Worm (Caenorhabditis elegans) whole organism, L2 larva: ENCODE results near the gene ift-74.

Source experiments
- F13H6.1 ChIP-seq: sonication (generic microtip); optimal IDR thresholded peaks from 2 replicates; lab custom pipeline; 2016; ENCODE audit warnings: missing genetic modification characterization, missing compliant biosample characterization
- Y55F3AM.14 ChIP-seq: fragments of 200-800 bp; sonication (Bioruptor generic); optimal IDR thresholded peaks from 2 replicates; lab custom pipeline; 2018; ENCODE audit warnings: mild to moderate bottlenecking, missing genetic modification characterization, missing compliant biosample characterization
- ZK546.5 ChIP-seq: sonication (generic microtip); optimal IDR thresholded peaks from 2 replicates; lab custom pipeline; 2017; ENCODE audit warnings: missing biosample characterization, missing genetic modification characterization
- alr-1 ChIP-seq: fragments of 150-350 bp; optimal IDR thresholded peaks from 2 replicates; lab custom pipeline; 2014; ENCODE audit warnings: missing biosample characterization, missing genetic modification characterization
- aly-2 ChIP-seq: fragments of 150-350 bp; optimal IDR thresholded peaks from 2 replicates; lab custom pipeline; 2014; ENCODE audit warnings: missing biosample characterization, missing genetic modification characterization
- ama-1 ChIP-seq: fragments of 150-350 bp; optimal IDR thresholded peaks from 2 replicates; lab custom pipeline; 2018; ENCODE audit warnings: inconsistent platforms
- blmp-1 ChIP-seq: sonication (generic microtip); optimal IDR thresholded peaks from 2 replicates; lab custom pipeline; 2017; ENCODE audit warnings: missing genetic modification characterization, mild to moderate bottlenecking, missing compliant biosample characterization, antibody characterized with exemption, moderate library complexity; ENCODE audit not compliant: insufficient read depth
- ceh-16 ChIP-seq: fragments of 150-350 bp; optimal IDR thresholded peaks from 2 replicates; lab custom pipeline; 2014; ENCODE audit warnings: missing biosample characterization, missing genetic modification characterization
- ceh-82 ChIP-seq: fragments of 150-350 bp; optimal IDR thresholded peaks from 2 replicates; lab custom pipeline; 2014; ENCODE audit warnings: missing biosample characterization, missing genetic modification characterization
- crh-2 ChIP-seq: sonication (generic microtip); optimal IDR thresholded peaks from 2 replicates; lab custom pipeline; 2017; ENCODE audit warnings: missing biosample characterization, missing genetic modification characterization
- dmd-4 ChIP-seq: sonication (generic microtip); optimal IDR thresholded peaks from 2 replicates; lab custom pipeline; 2017; ENCODE audit warnings: missing biosample characterization, missing genetic modification characterization
- egl-27 ChIP-seq: sonication (generic microtip); optimal IDR thresholded peaks from 3 replicates; lab custom pipeline; 2017; ENCODE audit warnings: missing biosample characterization, missing genetic modification reagents, missing genetic modification characterization
- elt-1 ChIP-seq: fragments of 150-350 bp; optimal IDR thresholded peaks from 2 replicates; lab custom pipeline; 2014; ENCODE audit warnings: missing biosample characterization, missing genetic modification characterization
- elt-3 ChIP-seq: sonication (generic microtip); optimal IDR thresholded peaks from 2 replicates; lab custom pipeline; 2017; ENCODE audit warnings: missing biosample characterization, missing genetic modification characterization
- gmeb-1 ChIP-seq: fragments of 150-350 bp; optimal IDR thresholded peaks from 2 replicates; lab custom pipeline; 2014; ENCODE audit warnings: missing biosample characterization, missing genetic modification characterization
- lin-11 ChIP-seq: fragments of 150-350 bp; sonication (generic microtip); optimal IDR thresholded peaks from 2 replicates; lab custom pipeline; 2014; ENCODE audit warnings: missing biosample characterization, missing genetic modification characterization, inconsistent platforms, mixed read lengths
- lin-13 ChIP-seq: fragments of 150-350 bp; optimal IDR thresholded peaks from 2 replicates; lab custom pipeline; 2014; ENCODE audit warnings: missing biosample characterization, missing genetic modification reagents, missing genetic modification characterization
- lin-39 ChIP-seq: fragments of 150-350 bp; optimal IDR thresholded peaks from 2 replicates; lab custom pipeline; 2014; ENCODE audit warnings: missing biosample characterization, missing genetic modification reagents, missing genetic modification characterization
- lsy-2 ChIP-seq, 2 experiments: fragments of 150-350 bp in 1 of 2; sonication (generic microtip) in 1 of 2; optimal IDR thresholded peaks; 2 replicates each; lab custom pipeline; 2014 to 2017; ENCODE audit warnings: missing biosample characterization in 2 of 2, missing genetic modification characterization in 2 of 2
- mab-5 ChIP-seq: fragments of 150-350 bp; optimal IDR thresholded peaks from 2 replicates; lab custom pipeline; 2014; ENCODE audit warnings: missing biosample characterization, missing genetic modification characterization
- mbf-1 ChIP-seq: sonication (generic microtip); optimal IDR thresholded peaks from 2 replicates; lab custom pipeline; 2017; ENCODE audit warnings: missing biosample characterization, missing genetic modification characterization
- mdl-1 ChIP-seq, 2 experiments: fragments of 150-350 bp in 1 of 2; sonication (generic microtip) in 1 of 2; optimal IDR thresholded peaks; 2 replicates each; lab custom pipeline; 2017; ENCODE audit warnings: missing biosample characterization in 2 of 2, missing genetic modification characterization in 2 of 2
- nhr-10 ChIP-seq: sonication (generic microtip); optimal IDR thresholded peaks from 2 replicates; lab custom pipeline; 2017; ENCODE audit warnings: missing biosample characterization, missing genetic modification characterization
- nhr-12 ChIP-seq: fragments of 150-350 bp; optimal IDR thresholded peaks from 2 replicates; lab custom pipeline; 2014; ENCODE audit warnings: missing biosample characterization, missing genetic modification characterization
- nhr-21 ChIP-seq: fragments of 150-350 bp; optimal IDR thresholded peaks from 2 replicates; lab custom pipeline; 2014; ENCODE audit warnings: missing biosample characterization, missing genetic modification characterization
- nhr-23 ChIP-seq: fragments of 150-350 bp; optimal IDR thresholded peaks from 2 replicates; lab custom pipeline; 2014; ENCODE audit warnings: missing biosample characterization, missing genetic modification reagents, missing genetic modification characterization
- nhr-237 ChIP-seq: fragments of 150-350 bp; optimal IDR thresholded peaks from 2 replicates; lab custom pipeline; 2014; ENCODE audit warnings: missing biosample characterization, missing genetic modification characterization
- nhr-25 ChIP-seq: fragments of 150-350 bp; sonication (generic microtip); optimal IDR thresholded peaks from 3 replicates; lab custom pipeline; 2014; ENCODE audit warnings: missing biosample characterization, missing genetic modification characterization
- nhr-6 ChIP-seq: fragments of 150-350 bp; optimal IDR thresholded peaks from 2 replicates; lab custom pipeline; 2014; ENCODE audit warnings: missing biosample characterization, missing genetic modification characterization
- nhr-77 ChIP-seq: fragments of 150-350 bp; optimal IDR thresholded peaks from 2 replicates; lab custom pipeline; 2014; ENCODE audit warnings: missing biosample characterization, missing genetic modification characterization
- peb-1 ChIP-seq: fragments of 150-350 bp; optimal IDR thresholded peaks from 2 replicates; lab custom pipeline; 2014; ENCODE audit warnings: missing biosample characterization, missing genetic modification characterization
- sem-4 ChIP-seq: fragments of 150-350 bp; optimal IDR thresholded peaks from 2 replicates; lab custom pipeline; 2014; ENCODE audit warnings: missing biosample characterization, missing genetic modification reagents, missing genetic modification characterization
- skn-1 ChIP-seq: sonication (generic microtip); optimal IDR thresholded peaks from 2 replicates; lab custom pipeline; 2017; ENCODE audit warnings: missing biosample characterization, missing genetic modification characterization
- sma-3 ChIP-seq: sonication (generic microtip); optimal IDR thresholded peaks from 2 replicates; lab custom pipeline; 2016; ENCODE audit warnings: missing genetic modification reagents, missing genetic modification characterization, missing compliant biosample characterization
- snpc-4 ChIP-seq: fragments of 150-350 bp; optimal IDR thresholded peaks from 2 replicates; lab custom pipeline; 2014; ENCODE audit warnings: missing biosample characterization, missing genetic modification characterization
- unc-55 ChIP-seq: fragments of 150-350 bp; sonication (generic microtip); optimal IDR thresholded peaks from 3 replicates; lab custom pipeline; 2014; ENCODE audit warnings: missing biosample characterization, missing genetic modification reagents, missing genetic modification characterization
- unc-62 ChIP-seq: fragments of 150-350 bp; optimal IDR thresholded peaks from 2 replicates; lab custom pipeline; 2014; ENCODE audit warnings: missing biosample characterization, missing genetic modification reagents, missing genetic modification characterization
- zag-1 ChIP-seq: fragments of 150-350 bp; optimal IDR thresholded peaks from 2 replicates; lab custom pipeline; 2014; ENCODE audit warnings: missing biosample characterization, missing genetic modification characterization
- ztf-11 ChIP-seq: sonication (generic microtip); optimal IDR thresholded peaks from 2 replicates; lab custom pipeline; 2017; ENCODE audit warnings: missing biosample characterization, missing genetic modification characterization
- ztf-4 ChIP-seq: fragments of 150-350 bp; optimal IDR thresholded peaks from 2 replicates; lab custom pipeline; 2014; ENCODE audit warnings: missing biosample characterization, missing genetic modification characterization

Gene ift-74

ce11 chrII:6642651-6643167 is 37.1 kb upstream of the ift-74 start, which contains the start of gene T19D12.6:
T19D12.6 (minus strand) TSS chrII:6643117.
- TF ChIP-seq blmp-1, result no peak
- no peak for TF ChIP-seq ztf-11 (tag; lab: Kevin White, UChicago)
- TF ChIP-seq nhr-77 (tag; lab: Kevin White, UChicago), result no peak
- no peak for TF ChIP-seq nhr-23 (tag; lab: Kevin White, UChicago)
- no peak for TF ChIP-seq unc-55 (GFP tag; lab: Kevin White, UChicago)
- TF ChIP-seq ama-1, result no peak
- TF ChIP-seq snpc-4, result no peak
- no peak for TF ChIP-seq lsy-2 (tag; optimal IDR thresholded peaks at IDR 0.05; lab: Kevin White, UChicago)
- no peak for TF ChIP-seq lin-11 (tag; lab: Kevin White, UChicago)
- TF ChIP-seq crh-2, result no peak

ce11 chrII:6646903-6647302 is 32.9 kb upstream of the ift-74 start:
- no peak for TF ChIP-seq alr-1 (tag; lab: Kevin White, UChicago)
- TF ChIP-seq snpc-4, result no peak
- no peak for TF ChIP-seq egl-27 (tag; lab: Kevin White, UChicago)
- no peak for TF ChIP-seq lin-39
- no peak for TF ChIP-seq crh-2
- no peak for TF ChIP-seq aly-2 (tag; lab: Kevin White, UChicago)
- no peak for TF ChIP-seq elt-3 (tag; lab: Kevin White, UChicago)
- no peak for TF ChIP-seq mbf-1 (tag; lab: Kevin White, UChicago)
- no peak for TF ChIP-seq unc-62
- TF ChIP-seq ztf-11 (tag; lab: Kevin White, UChicago), result no peak
- no peak for TF ChIP-seq dmd-4
- no peak for TF ChIP-seq nhr-25 (tag; lab: Kevin White, UChicago)
- TF ChIP-seq sma-3 (GFP tag; lab: Kevin White, UChicago), result no peak
- TF ChIP-seq ztf-4 (tag; lab: Kevin White, UChicago), result no peak
- TF ChIP-seq ZK546.5 (tag; lab: Kevin White, UChicago), result no peak
- TF ChIP-seq zag-1 (tag; lab: Kevin White, UChicago), result no peak
- TF ChIP-seq F13H6.1 (tag; lab: Kevin White, UChicago), result no peak
- TF ChIP-seq peb-1 (tag; lab: Kevin White, UChicago), result no peak
- TF ChIP-seq, all 48 proteins: peak for 0

ce11 chrII:6649026-6649425 is 30.8 kb upstream of the ift-74 start, which contains the start of gene oig-8:
oig-8 (minus strand) TSS chrII:6649126.
- no peak for TF ChIP-seq nhr-21 (tag; lab: Kevin White, UChicago)
- no peak for TF ChIP-seq nhr-10 (tag; lab: Kevin White, UChicago)
- TF ChIP-seq unc-62, result no peak
- TF ChIP-seq alr-1 (tag; lab: Kevin White, UChicago), result no peak
- no peak for TF ChIP-seq lin-13 (GFP tag; lab: Kevin White, UChicago)
- TF ChIP-seq unc-55 (GFP tag; lab: Kevin White, UChicago), result no peak
- TF ChIP-seq ceh-82 (tag; lab: Kevin White, UChicago), result no peak
- TF ChIP-seq mab-5 (tag; lab: Kevin White, UChicago), result no peak
- TF ChIP-seq ztf-11 (tag; lab: Kevin White, UChicago), result no peak

- TF ChIP-seq Y55F3AM.14 (GFP tag; lab: Kevin White, UChicago) (no peak), nhr-237 (tag; lab: Kevin White, UChicago) (no peak), nhr-6 (tag; lab: Kevin White, UChicago) (no peak), peb-1 (tag; lab: Kevin White, UChicago) (no peak), sem-4 (tag; lab: Kevin White, UChicago) (no peak), ceh-82 (tag; lab: Kevin White, UChicago) (no peak), gmeb-1 (no peak), nhr-21 (tag; lab: Kevin White, UChicago) (no peak), mbf-1 (tag; lab: Kevin White, UChicago) (no peak), mdl-1 (tag; optimal IDR thresholded peaks at IDR 0.05; lab: Kevin White, UChicago) (no peak), lin-11 (tag; lab: Kevin White, UChicago) (no peak), elt-1 (no peak), lin-39 (no peak), ceh-16 (no peak), skn-1 (tag; lab: Kevin White, UChicago) (no peak), nhr-12 (tag; lab: Kevin White, UChicago) (no peak)
Measured at ce11 chrII:6651719-6652118, 28.1 kb upstream of the ift-74 start, which contains the start of gene sra-26. sra-26 (minus strand) TSS chrII:6651819.
